Fruit fly (Drosophila melanogaster) whole organism: ENCODE measurements around the gene Sgs8.

Source experiments
- CG8478 ChIP-seq: fragments of >200 bp; optimal IDR thresholded peaks from 2 replicates; lab custom pipeline; 2018; ENCODE audit warnings: inconsistent platforms
- Dll ChIP-seq: fragments of >200 bp; optimal IDR thresholded peaks from 2 replicates; lab custom pipeline; 2017
- EcR ChIP-seq, 2 experiments: fragments of >200 bp; optimal IDR thresholded peaks; 2 replicates each; lab custom pipeline; 2017; ENCODE audit warnings: missing biosample characterization in 2 of 2, missing genetic modification characterization in 2 of 2, missing genetic modification reagents in 2 of 2
- pan ChIP-seq: fragments of >200 bp; optimal IDR thresholded peaks from 2 replicates; lab custom pipeline; 2017
- psq ChIP-seq: fragments of >200 bp; optimal IDR thresholded peaks from 2 replicates; lab custom pipeline; 2017
- usp ChIP-seq: fragments of >200 bp; optimal IDR thresholded peaks from 2 replicates; lab custom pipeline; 2017; ENCODE audit warnings: missing biosample characterization, missing genetic modification characterization, mixed read lengths

DNA sequence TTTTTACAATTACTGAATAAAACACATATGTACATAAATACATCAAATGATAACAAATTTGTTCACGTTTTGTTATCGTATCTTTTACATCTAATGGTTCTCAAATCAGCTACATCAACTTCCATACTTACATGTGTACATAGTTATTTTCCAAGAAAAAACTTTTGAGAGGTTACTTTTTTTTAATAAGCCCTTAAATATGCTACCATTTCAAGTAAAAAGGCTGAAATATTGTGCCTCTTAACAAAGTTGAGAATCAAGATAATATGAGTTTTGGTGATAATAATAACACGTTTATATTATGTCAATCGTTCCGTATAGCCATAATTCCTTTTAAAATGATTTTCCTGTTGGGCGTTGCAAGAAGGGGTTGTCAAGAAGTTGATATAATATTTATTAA, 18.7 kb downstream of the Sgs8 start:
- TF ChIP-seq EcR (GFP tag; optimal IDR thresholded peaks at IDR 0.05; lab: Kevin White, UChicago) (no peak), psq (lab: Kevin White, UChicago) (no peak), CG8478 (lab: Kevin White, UChicago) (no peak), pan (lab: Kevin White, UChicago) (no peak), Dll (lab: Kevin White, UChicago) (no peak), usp (GFP tag; lab: Kevin White, UChicago) (no peak)
